Worm (Caenorhabditis elegans) whole organism, mixed stage, embryonic: ENCODE results near the gene srw-89.

Source experiments
- M03D4.4 ChIP-seq: sonication (generic microtip); optimal IDR thresholded peaks from 2 replicates; lab custom pipeline; 2017; ENCODE audit warnings: mild to moderate bottlenecking, missing genetic modification characterization, missing compliant biosample characterization
- bed-3 ChIP-seq: fragments of 200-800 bp; sonication (Bioruptor generic); optimal IDR thresholded peaks from 3 replicates; lab custom pipeline; 2018; ENCODE audit warnings: mild to moderate bottlenecking, missing genetic modification characterization, moderate library complexity, missing compliant biosample characterization
- ceh-39 ChIP-seq: fragments of 150-350 bp; optimal IDR thresholded peaks from 2 replicates; lab custom pipeline; 2014; ENCODE audit warnings: missing biosample characterization, missing genetic modification characterization
- ces-1 ChIP-seq: fragments of 150-350 bp; optimal IDR thresholded peaks from 2 replicates; lab custom pipeline; 2014; ENCODE audit warnings: missing biosample characterization, missing genetic modification reagents, missing genetic modification characterization
- drap-1 ChIP-seq: fragments of 200-800 bp; sonication (Bioruptor generic); optimal IDR thresholded peaks from 3 replicates; lab custom pipeline; 2018; ENCODE audit warnings: mild to moderate bottlenecking, missing genetic modification characterization, missing compliant biosample characterization
- elt-3 ChIP-seq: fragments of 150-350 bp; optimal IDR thresholded peaks from 2 replicates; lab custom pipeline; 2014; ENCODE audit warnings: missing biosample characterization, missing genetic modification characterization
- ham-2 ChIP-seq: fragments of 200-800 bp; sonication (Bioruptor generic); optimal IDR thresholded peaks from 2 replicates; lab custom pipeline; 2018; ENCODE audit warnings: mild to moderate bottlenecking, missing genetic modification characterization, missing compliant biosample characterization
- lin-13 ChIP-seq: fragments of 150-350 bp; optimal IDR thresholded peaks from 2 replicates; lab custom pipeline; 2014; ENCODE audit warnings: missing biosample characterization, missing genetic modification characterization
- lsy-2 ChIP-seq: fragments of 150-350 bp; optimal IDR thresholded peaks from 2 replicates; lab custom pipeline; 2014; ENCODE audit warnings: missing biosample characterization, missing genetic modification characterization
- nhr-12 ChIP-seq: fragments of 150-350 bp; optimal IDR thresholded peaks from 2 replicates; lab custom pipeline; 2014; ENCODE audit warnings: missing biosample characterization, missing genetic modification characterization
- nhr-28 ChIP-seq: fragments of 150-350 bp; optimal IDR thresholded peaks from 2 replicates; lab custom pipeline; 2014; ENCODE audit warnings: missing biosample characterization, missing genetic modification characterization
- snpc-4 ChIP-seq: fragments of 150-350 bp; optimal IDR thresholded peaks from 2 replicates; lab custom pipeline; 2014; ENCODE audit warnings: missing biosample characterization, missing genetic modification characterization
- unc-39 ChIP-seq: fragments of 150-350 bp; optimal IDR thresholded peaks from 2 replicates; lab custom pipeline; 2014; ENCODE audit warnings: missing biosample characterization, missing genetic modification characterization
- ztf-11 ChIP-seq: fragments of 150-350 bp; optimal IDR thresholded peaks from 2 replicates; lab custom pipeline; 2014; ENCODE audit warnings: missing biosample characterization, missing genetic modification characterization

- TF ChIP-seq elt-3 (no peak), M03D4.4 (tag; lab: Kevin White, UChicago) (no peak), snpc-4 (tag; lab: Kevin White, UChicago) (no peak), nhr-28 (tag; lab: Kevin White, UChicago) (no peak), drap-1 (GFP tag; lab: Kevin White, UChicago) (no peak), lsy-2 (tag; lab: Kevin White, UChicago) (no peak), lin-13 (tag; lab: Kevin White, UChicago) (no peak), nhr-12 (tag; lab: Kevin White, UChicago) (no peak), unc-39 (tag; lab: Kevin White, UChicago) (no peak), ces-1 (GFP tag; lab: Kevin White, UChicago) (no peak), ztf-11 (tag; lab: Kevin White, UChicago) (no peak), ham-2 (GFP tag; lab: Kevin White, UChicago) (no peak), ceh-39 (no peak), bed-3 (no peak)
Observed at ce11 chrV:4041853-4042424, 25.1 kb downstream of the srw-89 start, which contains the start of the genes C49G7.10 and irg-2.
